Worm (Caenorhabditis elegans) whole organism, L1 larva: ENCODE data around the gene fbxa-199.

Source experiments
- C04F5.9 ChIP-seq: sonication (generic microtip); optimal IDR thresholded peaks from 2 replicates; lab custom pipeline; 2016; ENCODE audit warnings: missing genetic modification characterization, missing compliant biosample characterization
- C16A3.4 ChIP-seq: fragments of 150-350 bp; optimal IDR thresholded peaks from 2 replicates; lab custom pipeline; 2014; ENCODE audit warnings: missing biosample characterization, missing genetic modification characterization
- F16B12.6 ChIP-seq: fragments of 150-350 bp; optimal IDR thresholded peaks from 2 replicates; lab custom pipeline; 2014; ENCODE audit warnings: missing biosample characterization, missing genetic modification characterization
- aly-2 ChIP-seq: fragments of 150-350 bp; optimal IDR thresholded peaks from 2 replicates; lab custom pipeline; 2014; ENCODE audit warnings: missing biosample characterization, missing genetic modification characterization
- blmp-1 ChIP-seq: fragments of 150-350 bp; optimal IDR thresholded peaks from 2 replicates; lab custom pipeline; 2014; ENCODE audit warnings: missing biosample characterization, missing genetic modification characterization
- ceh-88 ChIP-seq: fragments of 200-800 bp; sonication (Bioruptor generic); IDR thresholded peaks from 2 replicates; pipeline ENCODE4 v1.3.6; 2022; ENCODE audit warnings: missing genetic modification characterization, missing compliant biosample characterization
- ces-1 ChIP-seq: fragments of 150-350 bp; optimal IDR thresholded peaks from 2 replicates; lab custom pipeline; 2014; ENCODE audit warnings: missing biosample characterization, missing genetic modification reagents, missing genetic modification characterization
- efl-1 ChIP-seq, 4 experiments: fragments of 150-350 bp; optimal IDR thresholded peaks in 3 of 4; peaks in 1 of 4; 1 replicate in 1 of 4; 2 replicates in 3 of 4; lab custom pipeline; 2014; ENCODE audit warnings: missing biosample characterization in 2 of 4, missing genetic modification characterization in 2 of 4, missing genetic modification reagents in 2 of 4
- efl-3 ChIP-seq: fragments of 200-800 bp; sonication (Bioruptor generic); optimal IDR thresholded peaks from 2 replicates; lab custom pipeline; 2018; ENCODE audit warnings: mild to moderate bottlenecking, missing genetic modification characterization, missing compliant biosample characterization
- elt-2 ChIP-seq: sonication (generic microtip); optimal IDR thresholded peaks from 2 replicates; lab custom pipeline; 2016; ENCODE audit warnings: missing genetic modification characterization, mild to moderate bottlenecking, inconsistent platforms, missing compliant biosample characterization, missing genetic modification reagents
- fkh-8 ChIP-seq: sonication (generic microtip); optimal IDR thresholded peaks from 2 replicates; lab custom pipeline; 2016; ENCODE audit warnings: mild to moderate bottlenecking, missing genetic modification characterization, missing compliant biosample characterization
- fos-1 ChIP-seq: fragments of 150-350 bp; optimal IDR thresholded peaks from 2 replicates; lab custom pipeline; 2014; ENCODE audit warnings: missing biosample characterization, missing genetic modification characterization
- grh-1 ChIP-seq: fragments of 200-800 bp; sonication (Bioruptor generic); IDR thresholded peaks from 2 replicates; pipeline ENCODE4 v1.3.6; 2022; ENCODE audit warnings: missing genetic modification reagents, missing genetic modification characterization, missing compliant biosample characterization
- hlh-17 ChIP-seq: fragments of 200-800 bp; sonication (Bioruptor generic); optimal IDR thresholded peaks from 2 replicates; lab custom pipeline; 2018; ENCODE audit warnings: missing genetic modification characterization, mild to moderate bottlenecking, missing compliant biosample characterization, moderate library complexity, borderline replicate concordance
- irx-1 ChIP-seq: sonication (generic microtip); optimal IDR thresholded peaks from 2 replicates; lab custom pipeline; 2016; ENCODE audit warnings: missing genetic modification characterization, missing compliant biosample characterization
- lin-14 ChIP-seq: fragments of 200-800 bp; sonication (Bioruptor generic); optimal IDR thresholded peaks from 2 replicates; lab custom pipeline; 2018; ENCODE audit warnings: mild to moderate bottlenecking, missing genetic modification characterization, moderate library complexity, missing compliant biosample characterization
- lin-35 ChIP-seq, 2 experiments: fragments of 150-350 bp; optimal IDR thresholded peaks; 2 replicates each; lab custom pipeline; 2014; ENCODE audit warnings: missing biosample characterization in 2 of 2, missing genetic modification characterization in 2 of 2, missing genetic modification reagents in 2 of 2
- lin-39 ChIP-seq: fragments of 150-350 bp; optimal IDR thresholded peaks from 2 replicates; lab custom pipeline; 2014; ENCODE audit warnings: missing biosample characterization, missing genetic modification reagents, missing genetic modification characterization
- lir-3 ChIP-seq: sonication (generic microtip); optimal IDR thresholded peaks from 2 replicates; lab custom pipeline; 2016; ENCODE audit warnings: mild to moderate bottlenecking, missing genetic modification characterization, moderate library complexity, missing compliant biosample characterization; ENCODE audit not compliant: poor library complexity
- lsy-2 ChIP-seq, 2 experiments: fragments of 150-350 bp; optimal IDR thresholded peaks; 2 replicates each; lab custom pipeline; 2014; ENCODE audit warnings: missing biosample characterization in 2 of 2, missing genetic modification characterization in 2 of 2
- mdl-1 ChIP-seq, 2 experiments: fragments of 150-350 bp; optimal IDR thresholded peaks; 2 replicates each; lab custom pipeline; 2014 to 2017; ENCODE audit warnings: missing biosample characterization in 2 of 2, missing genetic modification characterization in 2 of 2, inconsistent platforms in 1 of 2
- nhr-11 ChIP-seq: fragments of 150-350 bp; optimal IDR thresholded peaks from 2 replicates; lab custom pipeline; 2014; ENCODE audit warnings: missing biosample characterization, missing genetic modification characterization
- nhr-237 ChIP-seq: fragments of 150-350 bp; optimal IDR thresholded peaks from 2 replicates; lab custom pipeline; 2014; ENCODE audit warnings: missing biosample characterization, missing genetic modification characterization
- nhr-84 ChIP-seq: sonication (generic microtip); optimal IDR thresholded peaks from 2 replicates; lab custom pipeline; 2017; ENCODE audit warnings: missing biosample characterization, missing genetic modification characterization
- nhr-85 ChIP-seq: sonication (generic microtip); peaks from one replicate; lab custom pipeline; 2016; ENCODE audit warnings: missing genetic modification characterization, inconsistent platforms, missing compliant biosample characterization
- nhr-90 ChIP-seq: sonication (generic microtip); optimal IDR thresholded peaks from 2 replicates; lab custom pipeline; 2016; ENCODE audit warnings: mild to moderate bottlenecking, missing genetic modification characterization, missing compliant biosample characterization; ENCODE audit not compliant: poor library complexity
- snpc-4 ChIP-seq: fragments of 150-350 bp; optimal IDR thresholded peaks from 2 replicates; lab custom pipeline; 2014; ENCODE audit warnings: missing biosample characterization, missing genetic modification characterization
- snu-23 ChIP-seq: sonication (generic microtip); optimal IDR thresholded peaks from 2 replicates; lab custom pipeline; 2016; ENCODE audit warnings: missing genetic modification characterization, missing compliant biosample characterization
- sox-4 ChIP-seq: sonication (generic microtip); optimal IDR thresholded peaks from 2 replicates; lab custom pipeline; 2016; ENCODE audit warnings: missing genetic modification characterization, missing compliant biosample characterization
- sptf-1 ChIP-seq: fragments of 150-350 bp; optimal IDR thresholded peaks from 2 replicates; lab custom pipeline; 2014; ENCODE audit warnings: missing biosample characterization, missing genetic modification characterization
- tbx-2 ChIP-seq: sonication (generic microtip); optimal IDR thresholded peaks from 2 replicates; lab custom pipeline; 2016; ENCODE audit warnings: missing genetic modification characterization, missing compliant biosample characterization
- tlp-1 ChIP-seq: fragments of 150-350 bp; optimal IDR thresholded peaks from 2 replicates; lab custom pipeline; 2014; ENCODE audit warnings: missing biosample characterization, missing genetic modification characterization
- unc-130 ChIP-seq: fragments of 150-350 bp; optimal IDR thresholded peaks from 2 replicates; lab custom pipeline; 2017; ENCODE audit warnings: missing biosample characterization, missing genetic modification characterization, inconsistent platforms
- unc-30 ChIP-seq: sonication (generic microtip); optimal IDR thresholded peaks from 2 replicates; lab custom pipeline; 2017; ENCODE audit warnings: missing biosample characterization, missing genetic modification characterization
- unc-98 ChIP-seq: fragments of 200-800 bp; sonication (Bioruptor generic); IDR thresholded peaks from 2 replicates; pipeline ENCODE4 v1.3.6; 2022; ENCODE audit warnings: missing genetic modification characterization, missing compliant biosample characterization
- vab-15 ChIP-seq: sonication (generic microtip); optimal IDR thresholded peaks from 2 replicates; lab custom pipeline; 2017; ENCODE audit warnings: missing genotype, mild to moderate bottlenecking, missing genetic modification characterization, missing compliant biosample characterization
- xbp-1 ChIP-seq: sonication (generic microtip); optimal IDR thresholded peaks from 2 replicates; lab custom pipeline; 2016; ENCODE audit warnings: missing genetic modification characterization, missing compliant biosample characterization

The fbxa-199 gene

DNA sequence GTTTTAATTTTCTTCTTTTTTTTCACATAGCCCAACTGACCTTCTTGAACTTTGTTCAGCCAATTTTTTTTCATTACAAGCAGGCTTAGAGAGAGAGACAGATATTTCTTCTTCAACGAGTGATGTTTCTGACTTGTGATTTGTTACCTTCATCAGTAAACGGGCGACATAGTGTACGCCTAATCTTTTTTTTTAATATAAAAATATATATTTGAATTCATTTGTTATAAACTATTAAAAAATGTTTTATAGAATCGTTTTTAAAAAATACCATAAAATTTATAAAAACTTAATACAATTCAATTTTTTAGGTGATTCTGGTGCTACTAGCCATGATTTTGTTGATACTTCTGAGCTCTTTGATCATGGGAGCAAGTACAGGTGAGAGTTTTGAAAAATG lies 19.2 kb upstream of the fbxa-199 start, which contains the start of gene T06E6.10:
Gene T06E6.10 (plus strand): TSS at position 301 of the 400 bp plus-strand sequence.
- TF ChIP-seq lin-14 (GFP tag; lab: Kevin White, UChicago): no peak
- TF ChIP-seq lsy-2 (tag; optimal IDR thresholded peaks at IDR 0.05; lab: Kevin White, UChicago): no peak
- no peak for TF ChIP-seq hlh-17 (GFP tag; lab: Kevin White, UChicago)
- no peak for TF ChIP-seq mdl-1 (tag; optimal IDR thresholded peaks at IDR 0.05; lab: Kevin White, UChicago)
- TF ChIP-seq vab-15 (tag; lab: Kevin White, UChicago): no peak
- no peak for TF ChIP-seq sox-4 (tag; lab: Kevin White, UChicago)
- no peak for TF ChIP-seq tlp-1 (tag; lab: Kevin White, UChicago)
- no peak for TF ChIP-seq lin-39
- TF ChIP-seq fkh-8 (tag; lab: Kevin White, UChicago): no peak
- TF ChIP-seq nhr-237 (tag; lab: Kevin White, UChicago): no peak
- TF ChIP-seq C04F5.9 (tag; lab: Kevin White, UChicago): no peak
- TF ChIP-seq ces-1 (GFP tag; lab: Kevin White, UChicago): no peak
- no peak for TF ChIP-seq xbp-1

DNA sequence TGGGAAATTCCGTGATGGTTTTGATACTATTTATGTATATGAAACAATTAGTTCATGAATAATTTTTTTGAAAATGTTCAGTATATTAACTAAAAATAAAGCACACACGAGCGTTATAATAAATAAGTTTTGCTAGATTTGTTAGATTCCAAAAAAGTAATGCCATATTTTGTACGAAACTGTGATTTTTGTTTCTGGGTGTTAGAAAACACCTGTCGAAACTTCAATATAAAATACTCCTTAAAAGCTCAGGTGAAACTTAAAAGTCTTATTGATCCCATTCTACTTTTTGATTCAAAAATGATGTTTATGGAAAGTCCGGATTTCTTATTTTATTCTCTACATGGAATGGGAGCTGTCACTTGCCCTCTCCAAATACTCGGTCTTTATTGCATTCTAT lies 17.3 kb upstream of the fbxa-199 start, which contains the start of gene srh-265:
Gene srh-265 (plus strand): TSS at position 301 of the 400 bp plus-strand sequence.
- no peak for TF ChIP-seq tbx-2 (tag; lab: Kevin White, UChicago)
- TF ChIP-seq nhr-90 (tag; lab: Kevin White, UChicago): no peak
- no peak for TF ChIP-seq snpc-4 (tag; lab: Kevin White, UChicago)
- no peak for TF ChIP-seq unc-30 (tag; lab: Kevin White, UChicago)
- TF ChIP-seq ceh-88: no peak
- no peak for TF ChIP-seq nhr-84
- no peak for TF ChIP-seq sptf-1 (tag; lab: Kevin White, UChicago)
- no peak for TF ChIP-seq irx-1
- no peak for TF ChIP-seq vab-15 (tag; lab: Kevin White, UChicago)
- no peak for TF ChIP-seq aly-2
- no peak for TF ChIP-seq lin-35 (GFP tag; optimal IDR thresholded peaks at IDR 0.05; lab: Kevin White, UChicago)
- TF ChIP-seq grh-1 (GFP tag; lab: Robert Waterston, UW): no peak
- no peak for TF ChIP-seq unc-130 (tag; lab: Kevin White, UChicago)
- TF ChIP-seq xbp-1: no peak

DNA sequence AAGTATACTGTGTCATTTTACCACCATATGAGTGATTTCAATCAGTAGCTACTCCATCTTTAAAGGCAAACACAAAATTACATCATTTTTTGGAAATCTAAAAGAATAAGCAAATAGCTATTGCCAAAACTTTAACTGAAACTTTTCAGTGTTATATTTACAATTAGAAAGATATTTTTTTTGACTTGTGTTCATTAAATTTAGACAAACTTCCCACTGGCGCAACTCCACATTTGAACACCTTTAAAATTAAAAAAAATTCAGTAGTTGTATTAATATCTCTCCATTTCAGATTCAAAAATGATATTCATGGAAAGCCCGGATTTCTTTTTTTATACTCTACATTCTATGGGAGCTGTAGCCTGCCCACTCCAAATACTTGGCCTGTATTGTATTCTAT lies 15.2 kb upstream of the fbxa-199 start, which contains the start of gene srh-264:
Gene srh-264 (plus strand): TSS at position 301 of the 400 bp plus-strand sequence.
- TF ChIP-seq blmp-1 (no peak), nhr-237 (tag; lab: Kevin White, UChicago) (no peak), F16B12.6 (tag; lab: Kevin White, UChicago) (no peak), hlh-17 (GFP tag; lab: Kevin White, UChicago) (no peak), fkh-8 (tag; lab: Kevin White, UChicago) (no peak), lsy-2 (tag; optimal IDR thresholded peaks at IDR 0.05; lab: Kevin White, UChicago) (no peak), unc-98 (GFP tag; lab: Robert Waterston, UW) (no peak), aly-2 (no peak), nhr-90 (tag; lab: Kevin White, UChicago) (no peak), nhr-85 (tag; lab: Kevin White, UChicago) (no peak), ces-1 (GFP tag; lab: Kevin White, UChicago) (no peak), ceh-88 (no peak), unc-130 (tag; lab: Kevin White, UChicago) (no peak), C16A3.4 (tag; lab: Kevin White, UChicago) (no peak), nhr-11 (tag; lab: Kevin White, UChicago) (no peak), snpc-4 (tag; lab: Kevin White, UChicago) (no peak), efl-1 (optimal IDR thresholded peaks at IDR 0.05; lab: Kevin White, UChicago) (no peak), efl-1 (GFP tag; optimal IDR thresholded peaks at IDR 0.05 in 1 of 2; lab: Kevin White, UChicago) (no peak), efl-3 (no peak), fos-1 (tag; lab: Kevin White, UChicago) (no peak), tbx-2 (tag; lab: Kevin White, UChicago) (no peak)

DNA sequence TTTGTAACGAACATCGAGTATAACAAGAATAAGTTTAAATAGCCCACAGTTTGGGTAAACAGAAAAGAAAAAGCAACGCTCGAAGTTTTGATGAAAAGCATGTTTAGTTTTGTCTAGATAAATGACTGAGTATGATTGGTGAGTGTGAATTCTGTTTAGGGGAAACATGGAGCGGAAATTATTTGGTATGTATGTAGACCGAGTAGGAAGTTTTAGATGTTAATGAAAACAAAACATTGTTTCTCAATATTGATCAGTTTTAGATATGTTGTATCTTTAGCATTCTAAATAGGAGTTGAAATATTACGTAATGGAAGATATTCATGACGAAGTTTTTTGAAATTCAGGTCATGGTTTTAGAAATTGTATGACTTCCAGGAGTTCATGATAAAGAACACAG lies 14.0 kb upstream of the fbxa-199 start, which contains the start of gene srbc-63:
Gene srbc-63 (minus strand): TSS at position 101 of the 400 bp plus-strand sequence.
- no peak for TF ChIP-seq lin-35 (GFP tag; optimal IDR thresholded peaks at IDR 0.05; lab: Kevin White, UChicago)
- no peak for TF ChIP-seq elt-2 (tag; lab: Kevin White, UChicago)
- TF ChIP-seq snu-23 (GFP tag; lab: Kevin White, UChicago): no peak
- no peak for TF ChIP-seq lir-3 (tag; lab: Kevin White, UChicago)
- TF ChIP-seq C16A3.4 (tag; lab: Kevin White, UChicago): no peak
